Fruit fly (Drosophila melanogaster): ENCODE measurements around the gene ru.

Gene ru

DNA sequence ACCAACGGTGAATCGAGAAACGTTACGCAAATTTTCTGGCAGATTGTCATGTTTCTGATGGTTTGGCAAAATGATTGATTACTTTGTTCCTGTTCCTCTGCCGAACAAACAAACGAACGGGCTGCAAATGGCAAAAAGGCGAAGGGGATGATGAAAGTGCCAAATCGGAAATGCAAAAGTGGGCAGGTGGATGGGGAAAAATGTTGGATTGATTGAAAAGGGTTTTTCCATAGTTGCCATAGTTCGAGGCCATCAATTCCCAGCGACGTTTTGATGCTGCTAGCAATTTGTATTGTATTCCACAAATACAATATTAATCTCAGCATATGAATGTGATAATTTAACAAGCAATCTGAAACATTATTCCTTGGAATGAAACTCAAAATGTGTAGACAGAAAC lies 45.5 kb downstream of the ru start, which contains the start of gene FucTD:
TSS of gene FucTD (plus strand) at position 301 of the 400 bp plus-strand sequence.
- no peak for TF ChIP-seq Myc (optimal IDR thresholded peaks at IDR 0.05)
- TF ChIP-seq Sin3A (optimal IDR thresholded peaks at IDR 0.05) = no peak
- TF ChIP-seq h (optimal IDR thresholded peaks at IDR 0.05) = no peak
- no peak for TF ChIP-seq insv (optimal IDR thresholded peaks at IDR 0.05)
- no peak for TF ChIP-seq ttk (optimal IDR thresholded peaks at IDR 0.05)
- TF ChIP-seq psq (optimal IDR thresholded peaks at IDR 0.05) = no peak

DNA sequence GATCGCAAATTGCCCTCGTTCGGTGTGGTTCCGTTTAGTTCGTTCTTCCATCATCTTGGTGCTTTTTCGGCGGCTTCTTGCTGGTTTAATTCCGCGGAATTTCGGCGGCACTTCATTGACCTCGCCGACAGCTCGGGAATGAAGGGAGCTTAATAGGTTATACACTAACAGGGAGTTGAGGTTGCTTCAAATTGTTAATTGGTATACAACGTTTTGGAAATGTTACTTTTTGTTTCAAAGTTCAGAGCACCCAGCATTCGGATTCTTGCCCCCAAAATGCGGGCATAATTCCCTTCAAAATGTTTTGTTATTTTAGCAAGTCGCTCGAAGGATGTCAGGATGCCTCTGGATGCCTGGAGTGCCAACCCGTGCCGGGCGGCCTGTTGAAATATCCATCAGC lies 47.5 kb downstream of the ru start:
- TF ChIP-seq psq (optimal IDR thresholded peaks at IDR 0.05) = no peak
- TF ChIP-seq Myc (optimal IDR thresholded peaks at IDR 0.05) = no peak
- TF ChIP-seq Sin3A (optimal IDR thresholded peaks at IDR 0.05) = no peak
- TF ChIP-seq ttk (optimal IDR thresholded peaks at IDR 0.05) = no peak
- no peak for TF ChIP-seq h (optimal IDR thresholded peaks at IDR 0.05)
- TF ChIP-seq insv (optimal IDR thresholded peaks at IDR 0.05) = no peak

DNA sequence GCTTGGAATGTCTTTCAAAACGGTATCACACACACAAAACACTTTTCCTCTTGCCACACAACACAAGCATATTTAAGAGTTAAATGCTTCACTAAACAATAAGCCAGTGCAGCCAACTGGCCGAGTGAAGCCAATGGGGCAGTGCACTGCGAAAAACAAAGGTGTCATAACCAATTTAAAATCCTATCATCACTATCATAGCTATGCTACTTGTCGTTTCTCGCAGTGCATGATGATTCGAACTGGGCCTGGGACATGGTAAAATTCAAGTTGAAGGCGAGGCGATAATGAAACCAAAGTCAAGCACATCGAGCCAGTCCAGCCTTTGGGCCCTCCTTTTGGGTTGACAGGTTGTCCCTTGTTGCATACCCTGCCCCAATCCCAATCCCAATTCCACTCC lies 48.4 kb downstream of the ru start:
- TF ChIP-seq Sin3A (optimal IDR thresholded peaks at IDR 0.05) (no peak), psq (optimal IDR thresholded peaks at IDR 0.05) (no peak), h (optimal IDR thresholded peaks at IDR 0.05) (no peak), insv (optimal IDR thresholded peaks at IDR 0.05) (no peak), ttk (optimal IDR thresholded peaks at IDR 0.05) (no peak), Myc (optimal IDR thresholded peaks at IDR 0.05) (no peak)

DNA sequence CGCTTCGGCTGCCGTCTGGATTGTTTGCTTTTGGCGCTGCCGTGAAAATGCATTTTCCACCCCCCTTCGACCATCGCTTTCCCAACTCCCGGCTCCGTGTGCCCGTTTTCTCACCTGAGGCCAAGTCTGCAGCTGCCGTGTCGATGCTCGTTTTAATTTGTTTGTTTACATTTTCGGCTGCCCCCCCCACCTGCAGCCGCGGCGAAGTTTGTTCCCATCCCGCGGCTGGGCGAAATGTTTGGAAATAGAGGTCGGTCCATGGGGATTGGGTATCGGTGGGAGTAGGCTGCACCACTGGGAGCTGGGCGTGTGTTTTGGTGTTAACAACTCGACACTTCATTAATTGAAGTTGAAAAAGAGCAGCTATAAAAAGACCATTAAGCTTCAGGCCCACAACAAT lies 49.5 kb downstream of the ru start:
- TF ChIP-seq h (optimal IDR thresholded peaks at IDR 0.05) (no peak), insv (optimal IDR thresholded peaks at IDR 0.05) (no peak), Myc (optimal IDR thresholded peaks at IDR 0.05) (no peak), psq (optimal IDR thresholded peaks at IDR 0.05) (no peak), ttk (optimal IDR thresholded peaks at IDR 0.05) (no peak), Sin3A (optimal IDR thresholded peaks at IDR 0.05) (no peak)

DNA sequence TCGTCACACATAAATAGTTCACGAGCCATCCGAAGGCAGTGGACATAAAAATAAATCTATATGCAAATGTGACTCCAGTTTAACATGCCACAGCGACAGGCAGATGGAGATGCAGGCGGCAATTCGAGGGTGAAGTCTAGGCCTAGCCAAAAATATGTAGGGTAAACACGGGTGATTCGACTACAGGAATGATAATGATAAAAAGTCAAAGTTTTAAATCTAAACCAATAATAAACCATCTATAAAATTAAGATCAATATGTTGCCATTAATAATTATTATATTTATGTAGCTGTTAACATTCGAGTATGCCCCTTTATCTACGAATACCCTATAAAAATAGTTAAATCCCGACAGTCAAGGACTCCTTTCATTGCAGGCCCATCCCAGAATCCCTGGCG lies 50.5 kb downstream of the ru start:
- TF ChIP-seq psq (optimal IDR thresholded peaks at IDR 0.05) = no peak
- no peak for TF ChIP-seq ttk (optimal IDR thresholded peaks at IDR 0.05)
- no peak for TF ChIP-seq Sin3A (optimal IDR thresholded peaks at IDR 0.05)
- TF ChIP-seq Myc (optimal IDR thresholded peaks at IDR 0.05) = no peak
- TF ChIP-seq insv (optimal IDR thresholded peaks at IDR 0.05) = no peak
- no peak for TF ChIP-seq h (optimal IDR thresholded peaks at IDR 0.05)

DNA sequence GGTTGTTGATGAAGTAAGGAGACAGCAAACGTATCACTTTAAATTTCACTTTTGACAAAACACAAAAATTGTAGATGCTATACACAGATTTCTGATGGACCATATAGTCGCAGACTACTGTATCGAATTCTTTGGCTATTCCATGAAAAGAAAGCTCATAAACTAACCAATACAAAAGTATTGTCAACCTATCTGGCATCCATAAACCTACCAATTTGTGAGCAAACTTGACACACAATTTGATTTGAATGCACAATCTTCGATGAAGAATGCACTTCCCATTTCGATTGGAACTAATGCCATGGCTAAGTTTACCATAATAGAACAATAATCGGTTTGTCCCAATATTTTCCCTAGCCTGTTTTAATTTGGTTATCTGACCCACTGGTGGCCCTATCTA lies 52.9 kb downstream of the ru start, which contains the start of gene CG9173:
TSS of gene CG9173 (minus strand) at position 101 of the 400 bp plus-strand sequence.
- TF ChIP-seq psq (optimal IDR thresholded peaks at IDR 0.05) (no peak), insv (optimal IDR thresholded peaks at IDR 0.05) (no peak), h (optimal IDR thresholded peaks at IDR 0.05) (no peak), Sin3A (optimal IDR thresholded peaks at IDR 0.05) (no peak), Myc (optimal IDR thresholded peaks at IDR 0.05) (no peak), ttk (optimal IDR thresholded peaks at IDR 0.05) (no peak)

DNA sequence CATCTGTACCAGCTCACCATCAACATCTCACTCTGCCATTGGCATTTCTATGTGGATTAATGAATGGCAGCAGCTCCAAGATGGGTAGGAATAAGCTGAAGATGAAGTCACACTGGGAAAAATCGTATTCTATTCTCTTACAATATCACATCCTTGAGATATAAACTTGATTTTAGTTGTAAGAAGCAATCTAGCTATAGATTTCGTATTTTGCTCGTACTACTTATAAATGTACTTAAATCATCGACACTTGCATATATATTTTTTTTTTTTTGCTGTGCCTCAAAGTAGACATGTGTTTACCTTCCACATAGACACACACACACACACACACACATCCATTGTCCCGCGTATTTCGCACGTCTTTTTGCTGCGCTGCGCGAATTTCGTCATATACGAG lies 54.1 kb downstream of the ru start:
- TF ChIP-seq Myc (optimal IDR thresholded peaks at IDR 0.05) = no peak

DNA sequence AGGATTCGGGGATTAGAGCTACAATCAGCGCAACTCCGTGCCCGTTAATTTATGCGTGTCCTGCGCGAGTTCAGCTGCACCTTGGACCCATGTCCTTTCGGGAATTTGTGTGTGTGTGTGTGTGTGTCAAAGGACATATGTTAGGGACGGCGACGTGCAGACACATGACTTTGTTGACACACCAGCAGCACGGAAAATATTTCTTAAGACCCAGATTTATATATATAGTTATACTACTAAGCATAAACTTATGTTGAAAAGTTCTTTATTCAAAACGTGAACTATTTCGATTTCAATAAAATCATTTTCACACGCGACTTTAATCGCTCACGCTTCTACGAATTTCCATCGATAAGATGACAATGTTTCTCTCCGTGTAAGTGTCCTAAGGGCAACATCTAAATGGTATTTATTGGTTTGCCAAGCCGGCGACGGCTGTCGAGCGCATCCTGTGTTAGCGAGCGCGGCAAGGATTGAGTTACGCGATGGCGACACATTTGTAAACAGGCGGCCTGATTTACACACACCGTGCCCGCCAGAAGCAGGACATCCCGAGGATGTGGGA lies 61.1 kb downstream of the ru start:
- no peak for TF ChIP-seq insv (optimal IDR thresholded peaks at IDR 0.05)
- TF ChIP-seq Sin3A (optimal IDR thresholded peaks at IDR 0.05) = no peak
- TF ChIP-seq Myc (optimal IDR thresholded peaks at IDR 0.05) = no peak
- no peak for TF ChIP-seq psq (optimal IDR thresholded peaks at IDR 0.05)
- no peak for TF ChIP-seq ttk (optimal IDR thresholded peaks at IDR 0.05)
- no peak for TF ChIP-seq h (optimal IDR thresholded peaks at IDR 0.05)

Data from Kc167 (cell line).